Worm (Caenorhabditis elegans) whole organism, late embryonic: ENCODE measurements around the gene tra-4.
"Not testable (repeated sequence)": the region's sequence is repeated elsewhere in the genome, so short reads cannot be mapped to it uniquely, and the experiment has no call there.

Source experiments
- K02D7.2 ChIP-seq: sonication (generic microtip); optimal IDR thresholded peaks from 2 replicates; lab custom pipeline; 2017; ENCODE audit warnings: mild to moderate bottlenecking, missing genetic modification characterization, missing compliant biosample characterization
- K09A11.1 ChIP-seq: sonication (generic microtip); optimal IDR thresholded peaks from 2 replicates; lab custom pipeline; 2017; ENCODE audit warnings: antibody characterized with exemption, mild to moderate bottlenecking, missing genetic modification characterization, missing compliant biosample characterization; ENCODE audit not compliant: insufficient read depth
- ahr-1 ChIP-seq: sonication (generic microtip); optimal IDR thresholded peaks from 2 replicates; lab custom pipeline; 2016; ENCODE audit warnings: missing genetic modification characterization, missing compliant biosample characterization
- ceh-18 ChIP-seq: sonication (generic microtip); optimal IDR thresholded peaks from 2 replicates; lab custom pipeline; 2016; ENCODE audit warnings: missing genetic modification characterization, missing compliant biosample characterization
- ceh-19 ChIP-seq: fragments of 200-800 bp; sonication (Bioruptor generic); optimal IDR thresholded peaks from 2 replicates; lab custom pipeline; 2018; ENCODE audit warnings: mild to moderate bottlenecking, missing genetic modification characterization, missing compliant biosample characterization
- ceh-6 ChIP-seq: fragments of 200-800 bp; sonication (Bioruptor generic); optimal IDR thresholded peaks from 2 replicates; lab custom pipeline; 2018; ENCODE audit warnings: mild to moderate bottlenecking, missing genetic modification characterization, missing compliant biosample characterization
- ceh-9 ChIP-seq: sonication (generic microtip); optimal IDR thresholded peaks from 2 replicates; lab custom pipeline; 2016; ENCODE audit warnings: mild to moderate bottlenecking, missing genetic modification characterization, inconsistent platforms, missing compliant biosample characterization
- che-1 ChIP-seq: sonication (generic microtip); optimal IDR thresholded peaks from 2 replicates; lab custom pipeline; 2016; ENCODE audit warnings: mild to moderate bottlenecking, missing genetic modification characterization, missing compliant biosample characterization
- dmd-4 ChIP-seq: sonication (generic microtip); optimal IDR thresholded peaks from 2 replicates; lab custom pipeline; 2016; ENCODE audit warnings: borderline replicate concordance, missing genetic modification characterization, missing compliant biosample characterization
- dve-1 ChIP-seq: sonication (generic microtip); optimal IDR thresholded peaks from 2 replicates; lab custom pipeline; 2017; ENCODE audit warnings: antibody characterized with exemption, mild to moderate bottlenecking, missing genetic modification characterization, missing compliant biosample characterization
- eyg-1 ChIP-seq: sonication (generic microtip); optimal IDR thresholded peaks from 2 replicates; lab custom pipeline; 2016; ENCODE audit warnings: missing genotype, missing genetic modification characterization, missing compliant biosample characterization
- hlh-13 ChIP-seq: fragments of 200-800 bp; sonication (Bioruptor generic); optimal IDR thresholded peaks from 2 replicates; lab custom pipeline; 2018; ENCODE audit warnings: mild to moderate bottlenecking, missing genetic modification characterization, missing compliant biosample characterization
- hlh-15 ChIP-seq: sonication (generic microtip); optimal IDR thresholded peaks from 2 replicates; lab custom pipeline; 2016; ENCODE audit warnings: missing genetic modification characterization, missing compliant biosample characterization
- lin-11 ChIP-seq: fragments of 200-800 bp; sonication (Bioruptor generic); optimal IDR thresholded peaks from 2 replicates; lab custom pipeline; 2018; ENCODE audit warnings: mild to moderate bottlenecking, missing genetic modification characterization, missing compliant biosample characterization
- madf-2 ChIP-seq: sonication (generic microtip); optimal IDR thresholded peaks from 2 replicates; lab custom pipeline; 2017; ENCODE audit warnings: missing genetic modification characterization, missing compliant biosample characterization
- nfya-1 ChIP-seq: sonication (generic microtip); optimal IDR thresholded peaks from 2 replicates; lab custom pipeline; 2017; ENCODE audit warnings: missing genetic modification characterization, mild to moderate bottlenecking, missing compliant biosample characterization, antibody characterized with exemption, moderate library complexity
- nhr-11 ChIP-seq: fragments of 150-350 bp; optimal IDR thresholded peaks from 2 replicates; lab custom pipeline; 2014; ENCODE audit warnings: missing biosample characterization, missing genetic modification characterization
- pha-2 ChIP-seq: sonication (generic microtip); optimal IDR thresholded peaks from 2 replicates; lab custom pipeline; 2017; ENCODE audit warnings: mild to moderate bottlenecking, missing genetic modification characterization, missing compliant biosample characterization
- pqm-1 ChIP-seq: sonication (generic microtip); optimal IDR thresholded peaks from 2 replicates; lab custom pipeline; 2016; ENCODE audit warnings: missing genetic modification characterization, missing compliant biosample characterization
- pros-1 ChIP-seq: fragments of 150-350 bp; optimal IDR thresholded peaks from 2 replicates; lab custom pipeline; 2014; ENCODE audit warnings: missing biosample characterization, missing genetic modification reagents, missing genetic modification characterization
- rnt-1 ChIP-seq: sonication (generic microtip); optimal IDR thresholded peaks from 2 replicates; lab custom pipeline; 2016; ENCODE audit warnings: missing genetic modification characterization, missing compliant biosample characterization
- sdc-2 ChIP-seq: sonication (generic microtip); optimal IDR thresholded peaks from 2 replicates; lab custom pipeline; 2016; ENCODE audit warnings: missing genotype, missing genetic modification characterization, missing compliant biosample characterization
- syd-9 ChIP-seq: sonication (generic microtip); optimal IDR thresholded peaks from 2 replicates; lab custom pipeline; 2016; ENCODE audit warnings: mild to moderate bottlenecking, missing genetic modification characterization, moderate library complexity, missing compliant biosample characterization
- tbx-7 ChIP-seq: sonication (generic microtip); optimal IDR thresholded peaks from 2 replicates; lab custom pipeline; 2016; ENCODE audit warnings: missing genotype, missing genetic modification characterization, missing compliant biosample characterization
- unc-3 ChIP-seq, 2 experiments: fragments of 200-800 bp in 1 of 2; sonication (Bioruptor generic) in 1 of 2; sonication (generic microtip) in 1 of 2; conservative IDR thresholded peaks in 1 of 2; optimal IDR thresholded peaks in 1 of 2; 2 replicates each; pipeline versions ENCODE4 v1.3.6 to Lab custom; 2016 to 2022; ENCODE audit warnings: missing compliant biosample characterization in 2 of 2, missing genetic modification characterization in 2 of 2, missing genetic modification reagents in 1 of 2
- unc-55 ChIP-seq: sonication (generic microtip); optimal IDR thresholded peaks from 2 replicates; lab custom pipeline; 2017; ENCODE audit warnings: missing biosample characterization, missing genetic modification reagents, missing genetic modification characterization
- unc-86 ChIP-seq: sonication (generic microtip); optimal IDR thresholded peaks from 2 replicates; lab custom pipeline; 2016; ENCODE audit warnings: missing genetic modification characterization, missing compliant biosample characterization
- zip-5 ChIP-seq: sonication (generic microtip); optimal IDR thresholded peaks from 2 replicates; lab custom pipeline; 2016; ENCODE audit warnings: missing genetic modification characterization, missing compliant biosample characterization

The tra-4 gene

ce11 chrX:2894273-2894672 lies 36.9 kb upstream of the tra-4 start, which contains the start of gene B0410.1:
TSS of gene B0410.1 (plus strand) at chrX:2894573.
- not testable (repeated sequence) for TF ChIP-seq hlh-15, unc-86, dmd-4 (tag; lab: Kevin White, UChicago)

DNA sequence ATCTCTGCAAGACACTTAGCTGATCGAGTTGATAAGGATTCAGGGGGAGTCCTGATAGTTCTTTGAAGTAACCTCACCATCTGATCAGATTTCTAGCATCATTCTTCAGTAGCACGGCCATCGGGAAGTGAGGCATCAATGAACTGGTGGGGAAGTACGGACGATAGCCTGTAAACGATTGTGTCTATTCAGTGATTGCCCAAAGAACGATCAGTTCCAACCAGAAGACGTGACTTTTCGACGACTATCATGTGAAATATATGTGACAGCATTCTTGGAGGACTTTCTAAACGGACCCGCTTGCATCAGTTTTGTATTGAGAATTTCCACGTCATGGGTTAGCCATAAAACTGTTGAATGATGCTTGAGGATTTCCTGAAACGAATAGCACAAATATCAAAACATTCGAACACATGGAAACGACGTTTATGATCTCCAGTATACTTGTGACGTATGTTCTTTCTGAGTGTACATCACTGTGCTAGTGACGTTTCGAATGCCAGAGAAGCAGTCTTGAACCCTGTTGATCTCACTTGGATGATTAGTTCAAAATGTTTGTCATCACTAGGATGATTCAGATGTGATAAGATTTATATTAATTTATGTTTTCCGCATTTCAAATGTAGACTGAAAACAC lies 35.7 kb upstream of the tra-4 start:
- TF ChIP-seq K09A11.1 (no peak), dve-1 (tag; lab: Kevin White, UChicago) (no peak), pqm-1 (tag; lab: Kevin White, UChicago) (no peak), ceh-9 (tag; lab: Kevin White, UChicago) (no peak), zip-5 (tag; lab: Kevin White, UChicago) (no peak), lin-11 (no peak), syd-9 (no peak), tbx-7 (tag; lab: Kevin White, UChicago) (no peak)

DNA sequence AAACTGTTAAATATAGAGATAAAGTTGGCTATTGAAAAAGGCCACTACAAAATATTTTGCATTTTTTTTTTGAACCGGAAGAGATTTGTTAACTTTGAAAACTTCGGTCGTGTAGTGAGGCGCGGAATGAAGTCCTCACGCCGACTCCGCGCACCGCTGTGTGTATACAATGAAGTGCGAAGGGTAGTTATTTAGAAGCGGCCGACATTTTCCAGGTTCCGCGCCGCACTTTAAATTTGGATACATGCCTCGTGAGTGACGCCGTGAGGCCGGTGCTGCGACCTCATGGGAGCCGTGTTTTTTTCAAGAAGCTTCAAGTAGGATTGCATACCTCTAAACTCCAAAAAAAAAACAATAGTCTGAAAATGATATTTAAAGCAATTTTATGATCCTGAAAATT lies 34.5 kb upstream of the tra-4 start:
- no peak for TF ChIP-seq eyg-1 (tag; lab: Kevin White, UChicago)
- no peak for TF ChIP-seq rnt-1 (tag; lab: Kevin White, UChicago)
- TF ChIP-seq hlh-13 (GFP tag; lab: Kevin White, UChicago), result no peak
- TF ChIP-seq pha-2 (tag; lab: Kevin White, UChicago), result no peak
- TF ChIP-seq K02D7.2, result no peak
- no peak for TF ChIP-seq pros-1 (tag; lab: Kevin White, UChicago)
- TF ChIP-seq ceh-18, result no peak
- TF ChIP-seq nfya-1 (tag; lab: Kevin White, UChicago), result no peak
- TF ChIP-seq unc-3 (GFP tag; conservative IDR thresholded peaks at IDR 0.05; lab: Robert Waterston, UW), result no peak
- TF ChIP-seq unc-3 (tag; optimal IDR thresholded peaks at IDR 0.05; lab: Kevin White, UChicago), result no peak
- TF ChIP-seq ceh-19 (GFP tag; lab: Kevin White, UChicago), result no peak

ce11 chrX:2891141-2891739 lies 33.8 kb upstream of the tra-4 start, which contains the start of gene B0410.3:
TSS of gene B0410.3 (minus strand) at chrX:2891491.
- peak; percentile 18 for TF ChIP-seq rnt-1 (tag; lab: Kevin White, UChicago)
- no peak for TF ChIP-seq nhr-11 (tag; lab: Kevin White, UChicago)
- TF ChIP-seq, all 69 proteins: peak for 1

DNA sequence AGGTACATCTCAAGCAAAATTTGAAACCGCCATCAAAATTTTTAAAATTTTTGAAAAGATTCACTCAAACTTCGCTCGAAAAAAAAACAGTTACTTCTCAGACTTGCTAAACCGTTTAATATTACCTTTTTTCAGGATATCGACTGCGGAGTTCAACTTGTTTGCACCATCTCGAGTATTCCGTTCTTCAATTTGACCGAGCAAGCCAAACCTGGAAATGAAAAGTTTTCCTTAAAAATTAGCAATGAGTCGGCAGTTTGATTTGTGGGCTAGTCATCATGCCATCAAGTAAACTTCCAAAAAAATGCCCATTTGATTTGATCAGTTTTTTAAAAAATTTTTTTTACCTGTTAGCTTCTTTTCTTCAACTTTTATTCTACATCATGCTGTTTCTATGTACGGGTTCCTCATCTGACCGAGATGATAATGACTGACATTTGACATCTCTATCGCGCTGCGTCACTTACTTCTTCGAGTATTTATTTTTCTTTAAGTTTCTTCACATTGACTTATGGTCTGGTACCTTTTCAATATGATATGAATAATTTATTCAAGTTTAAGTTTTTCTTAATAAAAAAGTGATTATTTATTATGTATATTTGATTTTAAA lies 32.7 kb upstream of the tra-4 start:
- TF ChIP-seq madf-2 (tag; lab: Kevin White, UChicago), result no peak
- no peak for TF ChIP-seq sdc-2 (tag; lab: Kevin White, UChicago)
- no peak for TF ChIP-seq che-1
- no peak for TF ChIP-seq K02D7.2
- TF ChIP-seq tbx-7 (tag; lab: Kevin White, UChicago), result no peak
- no peak for TF ChIP-seq unc-55 (GFP tag; lab: Kevin White, UChicago)
- TF ChIP-seq ahr-1 (tag; lab: Kevin White, UChicago), result no peak
- TF ChIP-seq pros-1 (tag; lab: Kevin White, UChicago), result no peak
- TF ChIP-seq ceh-19 (GFP tag; lab: Kevin White, UChicago), result no peak
- no peak for TF ChIP-seq ceh-6 (GFP tag; lab: Kevin White, UChicago)
